Fruit fly (Drosophila melanogaster): ENCODE measurements around the gene Rb97D.
A peak's percentile ranks its signal among the peaks of the same experiment; 100 is the strongest.

Rb97D gene

DNA sequence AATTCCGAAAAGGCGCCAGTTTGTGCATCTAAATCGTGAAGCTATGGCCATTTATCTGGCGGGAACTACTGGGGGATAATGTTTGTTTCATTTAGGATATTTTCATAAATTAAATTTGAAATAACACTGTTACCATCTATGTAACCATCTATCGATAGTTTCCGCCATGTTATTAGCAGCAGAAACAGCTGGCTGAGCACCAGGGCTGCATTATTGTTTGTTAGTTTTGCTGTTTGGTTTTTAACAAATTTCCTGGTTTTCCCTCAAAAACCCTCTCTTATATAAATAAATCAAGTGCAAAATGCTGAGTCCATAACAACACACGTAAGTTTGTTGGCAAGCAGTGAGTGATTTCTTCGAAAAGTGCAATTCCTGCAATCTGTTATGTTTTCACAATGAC is 890 bp upstream of the Rb97D start, which contains the start of gene CG5500 (continued):
- peak; percentile 55 for TF ChIP-seq amos (GFP tag; IDR thresholded peaks at IDR 0.05; ENCODE audit: partially characterized antibody)
- peak; percentile 26 for TF ChIP-seq PHDP (tag; optimal IDR thresholded peaks at IDR 0.05)
- no peak for TF ChIP-seq CG2199 (GFP tag; IDR thresholded peaks at IDR 0.05)
- TF ChIP-seq Dll (GFP tag; IDR thresholded peaks at IDR 0.05; ENCODE audit: partially characterized antibody) = peak; percentile 10; the same call in 3 of the 4 replicates
- TF ChIP-seq stwl (tag; optimal IDR thresholded peaks at IDR 0.05) = peak; percentile 38
- TF ChIP-seq cg (GFP tag; optimal IDR thresholded peaks at IDR 0.05) = no peak
- TF ChIP-seq sug (tag; optimal IDR thresholded peaks at IDR 0.05) = peak; percentile 10
- TF ChIP-seq Sin3A (optimal IDR thresholded peaks at IDR 0.05) = no peak
- TF ChIP-seq toy (GFP tag; IDR thresholded peaks at IDR 0.05) = no peak
- TF ChIP-seq gro (GFP tag; optimal IDR thresholded peaks at IDR 0.05) = peak; percentile 29
- TF ChIP-seq CG7372 (GFP tag; IDR thresholded peaks at IDR 0.05) = no peak
- TF ChIP-seq CG17568 (GFP tag; optimal IDR thresholded peaks at IDR 0.05) = peak; percentile 30
- TF ChIP-seq tup (GFP tag; optimal IDR thresholded peaks at IDR 0.05) = no peak
- TF ChIP-seq hbn (GFP tag; IDR thresholded peaks at IDR 0.05; ENCODE audit: partially characterized antibody) = peak; percentile 54
- TF ChIP-seq CG30020 (tag; optimal IDR thresholded peaks at IDR 0.05) = no peak
- TF ChIP-seq otp (GFP tag; IDR thresholded peaks at IDR 0.05) = no peak
- TF ChIP-seq jing (GFP tag; optimal IDR thresholded peaks at IDR 0.05) = no peak
- TF ChIP-seq CG15514 (GFP tag; optimal IDR thresholded peaks at IDR 0.05) = peak; percentile 56
- no peak for TF ChIP-seq z (GFP tag; IDR thresholded peaks at IDR 0.05)
- TF ChIP-seq nerfin-2 (GFP tag; IDR thresholded peaks at IDR 0.05; ENCODE audit: partially characterized antibody) = 0 out of 2 replicates have a peak, but pooled peaks have one; percentile 13
- peak; percentile 84 for TF ChIP-seq Med (GFP tag)
- TF ChIP-seq danr (GFP tag; IDR thresholded peaks at IDR 0.05) = no peak
- TF ChIP-seq lilli (GFP tag; optimal IDR thresholded peaks at IDR 0.05) = no peak
- TF ChIP-seq odd (GFP tag; optimal IDR thresholded peaks at IDR 0.05) = no peak
- TF ChIP-seq cas (GFP tag; IDR thresholded peaks at IDR 0.05) = no peak
- no peak for TF ChIP-seq Meics (GFP tag; optimal IDR thresholded peaks at IDR 0.05)
- TF ChIP-seq Mrtf (GFP tag; IDR thresholded peaks at IDR 0.05) = no peak
- TF ChIP-seq NfI (GFP tag; optimal IDR thresholded peaks at IDR 0.05) = no peak
- peak; percentile 45; the same call in 1 of the 3 replicates for TF ChIP-seq Opbp (GFP tag; IDR thresholded peaks at IDR 0.05; ENCODE audit: partially characterized antibody)
- no peak for TF ChIP-seq NC2β (GFP tag; optimal IDR thresholded peaks at IDR 0.05)
- TF ChIP-seq CG14965 (GFP tag; optimal IDR thresholded peaks at IDR 0.05; ENCODE audit: borderline replicate concordance) = no peak
- TF ChIP-seq eyg (GFP tag; optimal IDR thresholded peaks at IDR 0.05) = no peak
- no peak for TF ChIP-seq CG6175 (GFP tag; IDR thresholded peaks at IDR 0.05)
- no peak for TF ChIP-seq az2 (GFP tag; optimal IDR thresholded peaks at IDR 0.05)
- TF ChIP-seq dati (GFP tag; IDR thresholded peaks at IDR 0.05) = no peak
- peak; percentile 43 for TF ChIP-seq Scr (GFP tag; IDR thresholded peaks at IDR 0.05; ENCODE audit: partially characterized antibody)
- TF ChIP-seq D19A (tag; optimal IDR thresholded peaks at IDR 0.05) = no peak
- TF ChIP-seq row (GFP tag; IDR thresholded peaks at IDR 0.05) = peak; percentile 12; the same call in 1 of the 3 replicates
- TF ChIP-seq CG7928 (GFP tag; optimal IDR thresholded peaks at IDR 0.05) = peak; percentile 91
- TF ChIP-seq CG11093 (GFP tag; IDR thresholded peaks at IDR 0.05) = no peak
- TF ChIP-seq CG12659 (GFP tag; optimal IDR thresholded peaks at IDR 0.05) = peak; percentile 24
- TF ChIP-seq MESR4 (GFP tag; optimal IDR thresholded peaks at IDR 0.05) = peak; percentile 52
- TF ChIP-seq Spps (tag; optimal IDR thresholded peaks at IDR 0.05) = no peak
- peak; percentile 27 for TF ChIP-seq Sry-δ (GFP tag; optimal IDR thresholded peaks at IDR 0.05)
- no peak for TF ChIP-seq Camta (GFP tag; optimal IDR thresholded peaks at IDR 0.05)
- peak; percentile 2 for TF ChIP-seq ac (GFP tag; optimal IDR thresholded peaks at IDR 0.05)
- no peak for TF ChIP-seq sim (GFP tag; IDR thresholded peaks at IDR 0.05)
- no peak for TF ChIP-seq CG1647 (GFP tag; optimal IDR thresholded peaks at IDR 0.05)
- no peak for TF ChIP-seq CG6854 (GFP tag; optimal IDR thresholded peaks at IDR 0.05)
- TF ChIP-seq pzg (GFP tag; optimal IDR thresholded peaks at IDR 0.05) = peak; percentile 50
- TF ChIP-seq sens (GFP tag) = peak; percentile 19
